Worm (Caenorhabditis elegans) whole organism, L2 larva: ENCODE data around the gene vap-1.
A peak's percentile ranks its signal among the peaks of the same experiment; 100 is the strongest.

ENCODE experiments used
- C34F6.9 ChIP-seq: fragments of 150-350 bp; optimal IDR thresholded peaks from 2 replicates; lab custom pipeline; 2014; ENCODE audit warnings: missing biosample characterization, missing genetic modification characterization
- F13H6.1 ChIP-seq: sonication (generic microtip); optimal IDR thresholded peaks from 2 replicates; lab custom pipeline; 2016; ENCODE audit warnings: missing genetic modification characterization, missing compliant biosample characterization
- R02D3.7 ChIP-seq: fragments of 150-350 bp; optimal IDR thresholded peaks from 2 replicates; lab custom pipeline; 2014; ENCODE audit warnings: missing biosample characterization, missing genetic modification characterization
- Y55F3AM.14 ChIP-seq: fragments of 200-800 bp; sonication (Bioruptor generic); optimal IDR thresholded peaks from 2 replicates; lab custom pipeline; 2018; ENCODE audit warnings: mild to moderate bottlenecking, missing genetic modification characterization, missing compliant biosample characterization
- ZK546.5 ChIP-seq: sonication (generic microtip); optimal IDR thresholded peaks from 2 replicates; lab custom pipeline; 2017; ENCODE audit warnings: missing biosample characterization, missing genetic modification characterization
- alr-1 ChIP-seq: fragments of 150-350 bp; optimal IDR thresholded peaks from 2 replicates; lab custom pipeline; 2014; ENCODE audit warnings: missing biosample characterization, missing genetic modification characterization
- ama-1 ChIP-seq: fragments of 150-350 bp; optimal IDR thresholded peaks from 2 replicates; lab custom pipeline; 2018; ENCODE audit warnings: inconsistent platforms
- blmp-1 ChIP-seq: sonication (generic microtip); optimal IDR thresholded peaks from 2 replicates; lab custom pipeline; 2017; ENCODE audit warnings: missing genetic modification characterization, mild to moderate bottlenecking, missing compliant biosample characterization, antibody characterized with exemption, moderate library complexity; ENCODE audit not compliant: insufficient read depth
- ceh-16 ChIP-seq: fragments of 150-350 bp; optimal IDR thresholded peaks from 2 replicates; lab custom pipeline; 2014; ENCODE audit warnings: missing biosample characterization, missing genetic modification characterization
- ceh-82 ChIP-seq: fragments of 150-350 bp; optimal IDR thresholded peaks from 2 replicates; lab custom pipeline; 2014; ENCODE audit warnings: missing biosample characterization, missing genetic modification characterization
- crh-2 ChIP-seq: sonication (generic microtip); optimal IDR thresholded peaks from 2 replicates; lab custom pipeline; 2017; ENCODE audit warnings: missing biosample characterization, missing genetic modification characterization
- dmd-4 ChIP-seq: sonication (generic microtip); optimal IDR thresholded peaks from 2 replicates; lab custom pipeline; 2017; ENCODE audit warnings: missing biosample characterization, missing genetic modification characterization
- egl-27 ChIP-seq: sonication (generic microtip); optimal IDR thresholded peaks from 3 replicates; lab custom pipeline; 2017; ENCODE audit warnings: missing biosample characterization, missing genetic modification reagents, missing genetic modification characterization
- elt-1 ChIP-seq: fragments of 150-350 bp; optimal IDR thresholded peaks from 2 replicates; lab custom pipeline; 2014; ENCODE audit warnings: missing biosample characterization, missing genetic modification characterization
- elt-3 ChIP-seq: sonication (generic microtip); optimal IDR thresholded peaks from 2 replicates; lab custom pipeline; 2017; ENCODE audit warnings: missing biosample characterization, missing genetic modification characterization
- fos-1 ChIP-seq: fragments of 150-350 bp; optimal IDR thresholded peaks from 2 replicates; lab custom pipeline; 2014; ENCODE audit warnings: missing biosample characterization, missing genetic modification characterization
- gmeb-1 ChIP-seq: fragments of 150-350 bp; optimal IDR thresholded peaks from 2 replicates; lab custom pipeline; 2014; ENCODE audit warnings: missing biosample characterization, missing genetic modification characterization
- lin-11 ChIP-seq: fragments of 150-350 bp; sonication (generic microtip); optimal IDR thresholded peaks from 2 replicates; lab custom pipeline; 2014; ENCODE audit warnings: missing biosample characterization, missing genetic modification characterization, inconsistent platforms, mixed read lengths
- lin-13 ChIP-seq: fragments of 150-350 bp; optimal IDR thresholded peaks from 2 replicates; lab custom pipeline; 2014; ENCODE audit warnings: missing biosample characterization, missing genetic modification reagents, missing genetic modification characterization
- lin-39 ChIP-seq: fragments of 150-350 bp; optimal IDR thresholded peaks from 2 replicates; lab custom pipeline; 2014; ENCODE audit warnings: missing biosample characterization, missing genetic modification reagents, missing genetic modification characterization
- lsy-2 ChIP-seq, 2 experiments: fragments of 150-350 bp in 1 of 2; sonication (generic microtip) in 1 of 2; optimal IDR thresholded peaks; 2 replicates each; lab custom pipeline; 2014 to 2017; ENCODE audit warnings: missing biosample characterization in 2 of 2, missing genetic modification characterization in 2 of 2
- mab-5 ChIP-seq: fragments of 150-350 bp; optimal IDR thresholded peaks from 2 replicates; lab custom pipeline; 2014; ENCODE audit warnings: missing biosample characterization, missing genetic modification characterization
- mbf-1 ChIP-seq: sonication (generic microtip); optimal IDR thresholded peaks from 2 replicates; lab custom pipeline; 2017; ENCODE audit warnings: missing biosample characterization, missing genetic modification characterization
- mdl-1 ChIP-seq, 2 experiments: fragments of 150-350 bp in 1 of 2; sonication (generic microtip) in 1 of 2; optimal IDR thresholded peaks; 2 replicates each; lab custom pipeline; 2017; ENCODE audit warnings: missing biosample characterization in 2 of 2, missing genetic modification characterization in 2 of 2
- nhr-10 ChIP-seq: sonication (generic microtip); optimal IDR thresholded peaks from 2 replicates; lab custom pipeline; 2017; ENCODE audit warnings: missing biosample characterization, missing genetic modification characterization
- nhr-11 ChIP-seq: fragments of 150-350 bp; optimal IDR thresholded peaks from 2 replicates; lab custom pipeline; 2014; ENCODE audit warnings: missing biosample characterization, missing genetic modification characterization
- nhr-129 ChIP-seq: fragments of 150-350 bp; optimal IDR thresholded peaks from 2 replicates; lab custom pipeline; 2014; ENCODE audit warnings: missing biosample characterization, missing genetic modification characterization
- nhr-21 ChIP-seq: fragments of 150-350 bp; optimal IDR thresholded peaks from 2 replicates; lab custom pipeline; 2014; ENCODE audit warnings: missing biosample characterization, missing genetic modification characterization
- nhr-237 ChIP-seq: fragments of 150-350 bp; optimal IDR thresholded peaks from 2 replicates; lab custom pipeline; 2014; ENCODE audit warnings: missing biosample characterization, missing genetic modification characterization
- nhr-25 ChIP-seq: fragments of 150-350 bp; sonication (generic microtip); optimal IDR thresholded peaks from 3 replicates; lab custom pipeline; 2014; ENCODE audit warnings: missing biosample characterization, missing genetic modification characterization
- nhr-6 ChIP-seq: fragments of 150-350 bp; optimal IDR thresholded peaks from 2 replicates; lab custom pipeline; 2014; ENCODE audit warnings: missing biosample characterization, missing genetic modification characterization
- nhr-77 ChIP-seq: fragments of 150-350 bp; optimal IDR thresholded peaks from 2 replicates; lab custom pipeline; 2014; ENCODE audit warnings: missing biosample characterization, missing genetic modification characterization
- peb-1 ChIP-seq: fragments of 150-350 bp; optimal IDR thresholded peaks from 2 replicates; lab custom pipeline; 2014; ENCODE audit warnings: missing biosample characterization, missing genetic modification characterization
- sem-4 ChIP-seq: fragments of 150-350 bp; optimal IDR thresholded peaks from 2 replicates; lab custom pipeline; 2014; ENCODE audit warnings: missing biosample characterization, missing genetic modification reagents, missing genetic modification characterization
- skn-1 ChIP-seq: sonication (generic microtip); optimal IDR thresholded peaks from 2 replicates; lab custom pipeline; 2017; ENCODE audit warnings: missing biosample characterization, missing genetic modification characterization
- sma-3 ChIP-seq: sonication (generic microtip); optimal IDR thresholded peaks from 2 replicates; lab custom pipeline; 2016; ENCODE audit warnings: missing genetic modification reagents, missing genetic modification characterization, missing compliant biosample characterization
- sma-9 ChIP-seq, 2 experiments: fragments of 150-350 bp in 1 of 2; sonication (generic microtip) in 1 of 2; optimal IDR thresholded peaks; 2 replicates each; lab custom pipeline; 2014 to 2016; ENCODE audit warnings: missing genetic modification characterization in 2 of 2, mild to moderate bottlenecking in 1 of 2, missing biosample characterization in 1 of 2, missing compliant biosample characterization in 1 of 2, missing genetic modification reagents in 1 of 2, moderate library complexity in 1 of 2
- snpc-4 ChIP-seq: fragments of 150-350 bp; optimal IDR thresholded peaks from 2 replicates; lab custom pipeline; 2014; ENCODE audit warnings: missing biosample characterization, missing genetic modification characterization
- unc-39 ChIP-seq: fragments of 150-350 bp; optimal IDR thresholded peaks from 2 replicates; lab custom pipeline; 2014; ENCODE audit warnings: missing biosample characterization, missing genetic modification characterization
- unc-55 ChIP-seq: fragments of 150-350 bp; sonication (generic microtip); optimal IDR thresholded peaks from 3 replicates; lab custom pipeline; 2014; ENCODE audit warnings: missing biosample characterization, missing genetic modification reagents, missing genetic modification characterization
- unc-62 ChIP-seq: fragments of 150-350 bp; optimal IDR thresholded peaks from 2 replicates; lab custom pipeline; 2014; ENCODE audit warnings: missing biosample characterization, missing genetic modification reagents, missing genetic modification characterization
- zag-1 ChIP-seq: fragments of 150-350 bp; optimal IDR thresholded peaks from 2 replicates; lab custom pipeline; 2014; ENCODE audit warnings: missing biosample characterization, missing genetic modification characterization
- ztf-1 ChIP-seq: fragments of 200-800 bp; sonication (Bioruptor generic); conservative IDR thresholded peaks from 2 replicates; pipeline ENCODE4 v1.3.6; 2022; ENCODE audit warnings: missing genetic modification characterization, missing compliant biosample characterization
- ztf-11 ChIP-seq: sonication (generic microtip); optimal IDR thresholded peaks from 2 replicates; lab custom pipeline; 2017; ENCODE audit warnings: missing biosample characterization, missing genetic modification characterization
- ztf-4 ChIP-seq: fragments of 150-350 bp; optimal IDR thresholded peaks from 2 replicates; lab custom pipeline; 2014; ENCODE audit warnings: missing biosample characterization, missing genetic modification characterization

vap-1 gene

ce11 chrX:17401264-17401663, 4.9 kb upstream of the vap-1 start, which contains the start of gene F11C7.6:
Gene F11C7.6 (plus strand): TSS chrX:17401564.
- TF ChIP-seq nhr-11 (tag; lab: Kevin White, UChicago) (no peak), lin-39 (no peak)
- TF ChIP-seq, all 48 proteins: peak for 0

ce11 chrX:17400425-17400824, 4.1 kb upstream of the vap-1 start:
- TF ChIP-seq lin-13 (no peak), ceh-16 (tag; lab: Kevin White, UChicago) (no peak), ama-1 (lab: Kevin White, UChicago) (no peak), ZK546.5 (tag; lab: Kevin White, UChicago) (no peak), elt-1 (tag; lab: Kevin White, UChicago) (no peak), R02D3.7 (tag; lab: Kevin White, UChicago) (no peak), ztf-1 (GFP tag; lab: Robert Waterston, UW) (no peak), unc-39 (tag; lab: Kevin White, UChicago) (no peak), F13H6.1 (no peak), dmd-4 (tag; lab: Kevin White, UChicago) (no peak), C34F6.9 (tag; lab: Kevin White, UChicago) (no peak), nhr-10 (tag; lab: Kevin White, UChicago) (no peak), ztf-4 (tag; lab: Kevin White, UChicago) (no peak), lin-11 (no peak), nhr-25 (tag; lab: Kevin White, UChicago) (no peak), ceh-82 (no peak), unc-62 (GFP tag; lab: Kevin White, UChicago) (no peak), nhr-129 (tag; lab: Kevin White, UChicago) (no peak), sma-3 (GFP tag; lab: Kevin White, UChicago) (no peak)
- TF ChIP-seq, all 48 proteins: peak for 0

- TF ChIP-seq dmd-4 (tag; lab: Kevin White, UChicago) (no peak), sem-4 (no peak), nhr-10 (tag; lab: Kevin White, UChicago) (no peak), nhr-21 (tag; lab: Kevin White, UChicago) (no peak), zag-1 (no peak), lin-11 (no peak), skn-1 (tag; lab: Kevin White, UChicago) (no peak), ZK546.5 (tag; lab: Kevin White, UChicago) (no peak), ztf-11 (tag; lab: Kevin White, UChicago) (no peak)
These were observed 1.9 kb upstream of the vap-1 start, which contains the start of gene F11C7.7 for ce11 chrX:17398293-17398692. Gene F11C7.7 (plus strand): TSS chrX:17398593.

- peak; percentile 74 for TF ChIP-seq F13H6.1
- TF ChIP-seq lin-13, result peak; percentile 68
- peak; percentile 85 for TF ChIP-seq sma-9 (GFP tag; optimal IDR thresholded peaks at IDR 0.05; lab: Kevin White, UChicago)
- TF ChIP-seq sma-9 (tag; optimal IDR thresholded peaks at IDR 0.05; lab: Kevin White, UChicago), result no peak
- TF ChIP-seq gmeb-1 (tag; lab: Kevin White, UChicago), result peak; percentile 39
- TF ChIP-seq egl-27 (tag; lab: Kevin White, UChicago), result no peak
- TF ChIP-seq mdl-1 (tag; optimal IDR thresholded peaks at IDR 0.05; lab: Kevin White, UChicago), result peak in 1 of 2 experiments; percentile 24
- TF ChIP-seq unc-39 (tag; lab: Kevin White, UChicago), result no peak
- TF ChIP-seq skn-1 (tag; lab: Kevin White, UChicago), result no peak
- TF ChIP-seq ztf-4 (tag; lab: Kevin White, UChicago), result peak; percentile 48
- TF ChIP-seq alr-1, result no peak
- peak; percentile 39 for TF ChIP-seq snpc-4 (tag; lab: Kevin White, UChicago)
- no peak for TF ChIP-seq ZK546.5 (tag; lab: Kevin White, UChicago)
- peak; percentile 71 for TF ChIP-seq sem-4
- TF ChIP-seq nhr-129 (tag; lab: Kevin White, UChicago), result peak; percentile 83
- peak; percentile 80 for TF ChIP-seq sma-3 (GFP tag; lab: Kevin White, UChicago)
- TF ChIP-seq ztf-11 (tag; lab: Kevin White, UChicago), result no peak
- no peak for TF ChIP-seq R02D3.7 (tag; lab: Kevin White, UChicago)
- TF ChIP-seq lin-11, result peak; percentile 65
- peak; percentile 78 for TF ChIP-seq crh-2 (tag; lab: Kevin White, UChicago)
- TF ChIP-seq nhr-77 (tag; lab: Kevin White, UChicago), result no peak
- TF ChIP-seq C34F6.9 (tag; lab: Kevin White, UChicago), result peak; percentile 85
- TF ChIP-seq dmd-4 (tag; lab: Kevin White, UChicago), result no peak
- peak; percentile 1 for TF ChIP-seq ceh-16 (tag; lab: Kevin White, UChicago)
- no peak for TF ChIP-seq ztf-1 (GFP tag; lab: Robert Waterston, UW)
- peak; percentile 49 for TF ChIP-seq mab-5 (tag; lab: Kevin White, UChicago)
- peak; percentile 26 for TF ChIP-seq blmp-1 (tag; lab: Kevin White, UChicago)
- no peak for TF ChIP-seq elt-3
- peak; percentile 25 for TF ChIP-seq nhr-6 (tag; lab: Kevin White, UChicago)
- no peak for TF ChIP-seq mbf-1 (tag; lab: Kevin White, UChicago)
- TF ChIP-seq nhr-237 (tag; lab: Kevin White, UChicago), result no peak
- peak; percentile 32 for TF ChIP-seq nhr-21 (tag; lab: Kevin White, UChicago)
- no peak for TF ChIP-seq Y55F3AM.14
- TF ChIP-seq zag-1, result peak; percentile 42
- TF ChIP-seq peb-1 (tag; lab: Kevin White, UChicago), result no peak
- TF ChIP-seq unc-55 (GFP tag; lab: Kevin White, UChicago), result peak; percentile 86
- peak; percentile 70 for TF ChIP-seq fos-1 (tag; lab: Kevin White, UChicago)
- TF ChIP-seq lsy-2 (tag; optimal IDR thresholded peaks at IDR 0.05; lab: Kevin White, UChicago), result peak; percentile 35 to 75
- TF ChIP-seq nhr-25 (tag; lab: Kevin White, UChicago), result peak; percentile 68
- TF ChIP-seq, all 48 proteins: peak for 23
These were observed 4.2 kb downstream of the vap-1 start for ce11 chrX:17392182-17392581.
